Worm (Caenorhabditis elegans): Measurements from ENCODE around the gene Y59H11AR.4.

DNA sequence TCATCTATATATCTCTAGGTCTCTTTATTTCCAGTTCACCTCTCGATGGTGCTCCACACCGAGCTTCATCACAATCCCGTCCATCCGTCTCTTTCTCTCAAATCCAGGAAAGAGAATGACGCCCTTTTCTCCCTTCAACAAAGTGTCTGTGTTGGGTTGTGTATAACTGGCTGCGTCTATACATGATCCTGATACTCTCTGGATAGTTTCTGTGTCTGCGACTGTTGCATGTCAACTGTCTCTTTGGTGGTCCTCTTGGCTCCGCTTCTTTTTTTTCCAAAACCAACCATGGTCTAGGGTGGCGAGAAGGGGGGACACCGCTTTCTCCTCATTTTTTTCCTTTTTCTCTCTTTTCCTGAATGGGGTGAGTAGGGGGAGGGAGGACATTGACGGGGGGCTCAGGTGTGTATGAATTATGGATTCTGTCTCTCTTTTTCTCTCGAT is 29.1 kb upstream of the Y59H11AR.4 start:
- TF ChIP-seq jun-1 (tag; optimal IDR thresholded peaks at IDR 0.05) (no peak), lin-13 (GFP tag; optimal IDR thresholded peaks at IDR 0.05) (no peak), nhr-237 (tag; optimal IDR thresholded peaks at IDR 0.05) (no peak), snpc-4 (tag; optimal IDR thresholded peaks at IDR 0.05) (no peak), nhr-76 (tag; optimal IDR thresholded peaks at IDR 0.05) (no peak), php-3 (GFP tag; IDR thresholded peaks at IDR 0.05) (no peak), ama-1 (optimal IDR thresholded peaks at IDR 0.05) (no peak), aha-1 (tag) (peak; percentile 95), arid-1 (GFP tag; conservative IDR thresholded peaks at IDR 0.05) (no peak), unc-39 (tag; optimal IDR thresholded peaks at IDR 0.05) (no peak), skn-1 (tag; optimal IDR thresholded peaks at IDR 0.05) (no peak), nhr-28 (tag; optimal IDR thresholded peaks at IDR 0.05) (no peak)

Measured in whole organism, L4 larva.